Fruit fly (Drosophila melanogaster): ENCODE data around the gene Atg8b.

DNA sequence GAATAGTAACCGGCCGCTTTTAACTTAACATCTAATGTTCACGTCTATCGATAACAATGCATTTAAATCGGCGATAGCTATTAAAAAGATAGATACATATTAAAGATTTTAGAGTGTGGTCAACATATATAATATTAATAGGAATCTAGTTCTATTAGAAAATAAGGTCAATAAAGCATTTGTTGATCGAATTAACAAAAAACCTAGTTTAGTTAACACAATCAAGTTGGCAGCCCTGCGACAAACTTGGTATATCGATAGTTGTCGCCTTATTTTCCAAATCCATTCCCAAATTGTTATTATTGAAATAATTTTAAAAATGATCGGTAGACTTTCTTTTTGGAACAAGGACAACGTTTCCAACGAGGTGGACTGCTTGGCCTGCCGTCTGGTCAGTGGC, 40.0 kb downstream of the Atg8b start, which contains the start of the genes CG31251 and CG31360:
- TF ChIP-seq Hr38 (GFP tag; optimal IDR thresholded peaks at IDR 0.05) (no peak), CG6854 (GFP tag; optimal IDR thresholded peaks at IDR 0.05) (no peak), OdsH (GFP tag; optimal IDR thresholded peaks at IDR 0.05) (no peak), Ets21C (GFP tag; optimal IDR thresholded peaks at IDR 0.05) (no peak), CG16779 (tag; optimal IDR thresholded peaks at IDR 0.05) (no peak), Eip93F (GFP tag; optimal IDR thresholded peaks at IDR 0.05) (no peak), CG34406 (GFP tag; optimal IDR thresholded peaks at IDR 0.05) (no peak), topi (GFP tag; optimal IDR thresholded peaks at IDR 0.05) (no peak), dsx (GFP tag; optimal IDR thresholded peaks at IDR 0.05; ENCODE audit: poor library complexity, severe bottlenecking) (no peak), ss (GFP tag; optimal IDR thresholded peaks at IDR 0.05) (no peak), net (GFP tag; optimal IDR thresholded peaks at IDR 0.05) (no peak), Eip78C (GFP tag) (peak; percentile 34), Sox14 (GFP tag; optimal IDR thresholded peaks at IDR 0.05) (no peak), eg (GFP tag; IDR thresholded peaks at IDR 0.05) (no peak)
